Fruit fly (Drosophila melanogaster): ENCODE measurements around the gene CG42570.

The CG42570 gene

dm6 chr3L:15699626-15700337, 17.8 kb upstream of the CG42570 start, which contains the start of gene comm2 (continued):
- TF ChIP-seq vnd (GFP tag; IDR thresholded peaks at IDR 0.05; ENCODE audit: partially characterized antibody) (no peak), CG7372 (GFP tag; IDR thresholded peaks at IDR 0.05) (no peak), ab (GFP tag; optimal IDR thresholded peaks at IDR 0.05) (no peak), CG13123 (GFP tag; optimal IDR thresholded peaks at IDR 0.05) (no peak), Ravus (GFP tag; IDR thresholded peaks at IDR 0.05) (no peak), Rx (GFP tag; IDR thresholded peaks at IDR 0.05) (no peak), CG14050 (GFP tag; IDR thresholded peaks at IDR 0.05) (no peak), CG2116 (GFP tag; optimal IDR thresholded peaks at IDR 0.05) (no peak), dysf (GFP tag; IDR thresholded peaks at IDR 0.05) (no peak), her (GFP tag; optimal IDR thresholded peaks at IDR 0.05) (no peak), CG17612 (GFP tag; IDR thresholded peaks at IDR 0.05) (no peak), Fer1 (GFP tag; optimal IDR thresholded peaks at IDR 0.05) (peak; percentile 2), en (GFP tag; optimal IDR thresholded peaks at IDR 0.05) (no peak), CG34376 (GFP tag; optimal IDR thresholded peaks at IDR 0.05) (no peak), hkb (optimal IDR thresholded peaks at IDR 0.05) (no peak), hkb (GFP tag; IDR thresholded peaks at IDR 0.05) (0 out of 2 replicates have a peak, but pooled peaks have one; percentile 14), CG5953 (GFP tag; IDR thresholded peaks at IDR 0.05) (no peak), gfzf (GFP tag; optimal IDR thresholded peaks at IDR 0.05) (no peak), yki (optimal IDR thresholded peaks at IDR 0.05) (peak; percentile 70), CG31365 (tag; optimal IDR thresholded peaks at IDR 0.05) (no peak), scrt (GFP tag; optimal IDR thresholded peaks at IDR 0.05) (no peak), Mrtf (GFP tag; IDR thresholded peaks at IDR 0.05) (no peak), CG32772 (GFP tag; IDR thresholded peaks at IDR 0.05) (no peak), CG5180 (GFP tag; optimal IDR thresholded peaks at IDR 0.05) (peak; percentile 30), Pdp1 (GFP tag; optimal IDR thresholded peaks at IDR 0.05) (no peak), CG9817 (tag; optimal IDR thresholded peaks at IDR 0.05) (no peak), CG10274 (GFP tag; optimal IDR thresholded peaks at IDR 0.05) (no peak), CG8944 (GFP tag; optimal IDR thresholded peaks at IDR 0.05) (no peak), CG2875 (GFP tag; optimal IDR thresholded peaks at IDR 0.05) (no peak), pzg (GFP tag; optimal IDR thresholded peaks at IDR 0.05) (no peak), sens-2 (GFP tag; IDR thresholded peaks at IDR 0.05) (no peak), TFAM (GFP tag; optimal IDR thresholded peaks at IDR 0.05) (no peak), Myb (GFP tag; optimal IDR thresholded peaks at IDR 0.05) (no peak), CG33557 (GFP tag; optimal IDR thresholded peaks at IDR 0.05) (no peak), fd64A (GFP tag; optimal IDR thresholded peaks at IDR 0.05) (peak; percentile 15), Atf3 (GFP tag; optimal IDR thresholded peaks at IDR 0.05) (no peak), zf30C (GFP tag; optimal IDR thresholded peaks at IDR 0.05) (no peak), sug (tag; optimal IDR thresholded peaks at IDR 0.05) (no peak), CG42726 (GFP tag; IDR thresholded peaks at IDR 0.05; ENCODE audit: partially characterized antibody) (peak; percentile 60; the same call in 1 of the 2 replicates), CG12659 (GFP tag; optimal IDR thresholded peaks at IDR 0.05) (no peak), Gsc (GFP tag; IDR thresholded peaks at IDR 0.05) (no peak), HHEX (GFP tag; optimal IDR thresholded peaks at IDR 0.05) (no peak), Fer3 (tag; optimal IDR thresholded peaks at IDR 0.05) (no peak), crc (GFP tag; optimal IDR thresholded peaks at IDR 0.05) (no peak), tll (GFP tag; optimal IDR thresholded peaks at IDR 0.05) (peak in 1 of 2 experiments; percentile 47), Vsx1 (GFP tag; optimal IDR thresholded peaks at IDR 0.05) (no peak), CG10462 (GFP tag; optimal IDR thresholded peaks at IDR 0.05) (no peak), CG9609 (GFP tag; optimal IDR thresholded peaks at IDR 0.05) (no peak), knrl (GFP tag; IDR thresholded peaks at IDR 0.05; ENCODE audit: partially characterized antibody) (no peak; the same call in 2 of the 3 replicates), fu2 (GFP tag; optimal IDR thresholded peaks at IDR 0.05) (no peak)
